Fruit fly (Drosophila melanogaster): ENCODE results near the gene Fit1.

Fit1 gene

dm6 chr3L:4119636-4120357, 16.4 kb downstream of the Fit1 start (continued):
- no peak for TF ChIP-seq fd96Cb (tag; optimal IDR thresholded peaks at IDR 0.05)

DNA sequence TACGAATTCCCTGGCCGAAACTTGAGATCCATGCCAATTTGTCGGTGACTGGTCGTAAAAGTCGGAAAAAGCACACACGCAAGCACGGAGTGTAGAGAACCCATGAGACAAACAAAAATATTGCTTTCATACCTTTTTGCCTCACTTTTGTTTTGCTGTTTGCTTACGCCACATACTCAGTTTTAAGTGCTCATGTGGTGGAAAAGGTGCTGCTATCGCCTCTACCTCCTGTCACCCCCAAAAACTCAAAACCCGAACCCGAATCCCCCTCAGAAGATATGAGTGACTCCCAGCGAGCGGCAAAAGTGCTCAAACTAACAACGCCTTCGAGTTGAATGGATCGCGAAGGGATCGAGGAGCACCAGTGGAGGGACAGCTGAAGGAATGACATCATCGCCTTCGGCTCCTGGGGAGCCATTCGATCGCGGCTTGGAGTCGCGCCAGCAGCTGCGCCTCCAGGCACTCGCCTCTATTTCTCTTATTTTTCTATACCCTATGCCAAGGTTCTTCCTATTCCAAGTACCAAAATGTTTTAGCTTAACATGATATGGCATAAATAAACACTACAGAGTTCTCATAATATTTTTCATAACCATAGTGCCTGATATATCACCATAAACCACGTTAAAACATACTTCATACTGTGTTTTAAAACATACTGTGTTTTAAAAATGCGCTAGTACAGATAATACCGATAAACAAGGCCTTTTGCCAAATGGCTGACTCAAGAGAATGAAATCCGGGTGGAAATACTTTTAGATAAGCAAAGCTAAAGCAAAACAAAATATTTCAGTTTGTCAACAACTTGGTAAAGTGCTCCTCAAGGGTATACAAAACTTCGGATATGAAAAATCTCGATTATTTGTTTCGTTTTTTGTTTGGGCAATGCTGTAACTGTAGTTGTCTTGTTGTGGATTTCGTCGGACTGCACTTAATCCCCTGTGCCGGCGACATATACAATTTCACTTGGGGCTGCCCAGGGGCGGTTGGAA, 17.3 kb downstream of the Fit1 start:
- TF ChIP-seq Side (GFP tag; optimal IDR thresholded peaks at IDR 0.05) (no peak), lmd (GFP tag; IDR thresholded peaks at IDR 0.05) (no peak), tin (GFP tag; optimal IDR thresholded peaks at IDR 0.05) (no peak), B-H1 (GFP tag; IDR thresholded peaks at IDR 0.05) (no peak), CG15696 (tag; optimal IDR thresholded peaks at IDR 0.05) (no peak), exex (tag; optimal IDR thresholded peaks at IDR 0.05) (no peak), Mrtf (GFP tag; IDR thresholded peaks at IDR 0.05) (no peak), z (GFP tag; IDR thresholded peaks at IDR 0.05) (peak; percentile 89), Awh (GFP tag; IDR thresholded peaks at IDR 0.05) (no peak), grn (GFP tag; optimal IDR thresholded peaks at IDR 0.05) (no peak), ewg (GFP tag; optimal IDR thresholded peaks at IDR 0.05) (no peak), CG15601 (tag; optimal IDR thresholded peaks at IDR 0.05) (no peak), CG13894 (tag; optimal IDR thresholded peaks at IDR 0.05) (peak; percentile 19), NC2β (GFP tag; optimal IDR thresholded peaks at IDR 0.05) (no peak), onecut (GFP tag; IDR thresholded peaks at IDR 0.05) (no peak), CG2199 (GFP tag; IDR thresholded peaks at IDR 0.05) (0 out of 3 replicates have a peak, but pooled peaks have one; percentile 10), Sry-β (GFP tag; optimal IDR thresholded peaks at IDR 0.05) (no peak), CG30403 (GFP tag; optimal IDR thresholded peaks at IDR 0.05) (no peak), nerfin-2 (GFP tag; IDR thresholded peaks at IDR 0.05; ENCODE audit: partially characterized antibody) (no peak), her (GFP tag; optimal IDR thresholded peaks at IDR 0.05) (no peak), pzg (GFP tag; optimal IDR thresholded peaks at IDR 0.05) (no peak), CG3838 (GFP tag; optimal IDR thresholded peaks at IDR 0.05) (no peak), Doc2 (GFP tag; IDR thresholded peaks at IDR 0.05) (no peak), grau (tag; optimal IDR thresholded peaks at IDR 0.05) (no peak), CG6175 (GFP tag; IDR thresholded peaks at IDR 0.05) (no peak), CG11696 (GFP tag; IDR thresholded peaks at IDR 0.05) (no peak), H15 (GFP tag; IDR thresholded peaks at IDR 0.05) (no peak), MESR4 (GFP tag; optimal IDR thresholded peaks at IDR 0.05) (no peak), fd3F (GFP tag; optimal IDR thresholded peaks at IDR 0.05) (no peak), CG4282 (GFP tag; optimal IDR thresholded peaks at IDR 0.05) (no peak), CG4404 (GFP tag; IDR thresholded peaks at IDR 0.05) (no peak), Fer1 (GFP tag; optimal IDR thresholded peaks at IDR 0.05) (no peak), Opbp (GFP tag; IDR thresholded peaks at IDR 0.05; ENCODE audit: partially characterized antibody) (no peak), CG7987 (GFP tag; optimal IDR thresholded peaks at IDR 0.05) (no peak), emc (GFP tag; optimal IDR thresholded peaks at IDR 0.05) (no peak), CG10654 (GFP tag; optimal IDR thresholded peaks at IDR 0.05) (no peak), CG17912 (GFP tag; optimal IDR thresholded peaks at IDR 0.05) (no peak), CG8478 (optimal IDR thresholded peaks at IDR 0.05) (no peak), Hr51 (GFP tag; optimal IDR thresholded peaks at IDR 0.05) (peak in 1 of 2 experiments; percentile 2), CG32532 (GFP tag; IDR thresholded peaks at IDR 0.05) (no peak), hbn (GFP tag; IDR thresholded peaks at IDR 0.05; ENCODE audit: partially characterized antibody) (no peak), D19A (tag; optimal IDR thresholded peaks at IDR 0.05) (peak; percentile 84), sqz (GFP tag; optimal IDR thresholded peaks at IDR 0.05) (no peak), E2f1 (GFP tag; IDR thresholded peaks at IDR 0.05) (no peak)
